Fruit fly (Drosophila melanogaster) whole organism, prepupa: ENCODE measurements around the gene Ptip.

ENCODE experiments used
- CG11294 ChIP-seq: fragments of 200-800 bp; sonication (Bioruptor generic); IDR thresholded peaks from 2 replicates; pipeline ENCODE4 v1.3.6; 2022; ENCODE audit warnings: missing biosample characterization, missing genetic modification characterization
- CG11762 ChIP-seq: fragments of 200-800 bp; sonication (Bioruptor generic); optimal IDR thresholded peaks from 3 replicates; lab custom pipeline; 2016; ENCODE audit warnings: missing biosample characterization, missing genetic modification characterization; ENCODE audit not compliant: insufficient read depth
- CG15336 ChIP-seq: fragments of 200-800 bp; sonication (Bioruptor generic); IDR thresholded peaks from 2 replicates; pipeline ENCODE4 v1.3.6; 2022; ENCODE audit warnings: missing biosample characterization, missing genetic modification characterization
- CG34406 ChIP-seq: fragments of 200-800 bp; sonication (Bioruptor generic); optimal IDR thresholded peaks from 3 replicates; lab custom pipeline; 2016; ENCODE audit warnings: missing biosample characterization, missing genetic modification characterization
- CG6792 ChIP-seq: fragments of 200-800 bp; sonication (Bioruptor generic); optimal IDR thresholded peaks from 3 replicates; lab custom pipeline; 2016; ENCODE audit warnings: missing biosample characterization, missing genetic modification characterization
- Gug ChIP-seq: fragments of 200-800 bp; sonication (Bioruptor generic); IDR thresholded peaks from 2 replicates; pipeline ENCODE4 v1.3.6; 2022; ENCODE audit warnings: missing biosample characterization, missing genetic modification characterization
- Lpt ChIP-seq: fragments of 200-800 bp; sonication (Bioruptor generic); optimal IDR thresholded peaks from 3 replicates; lab custom pipeline; 2016; ENCODE audit warnings: missing biosample characterization, missing genetic modification characterization
- Smox ChIP-seq: fragments of 200-800 bp; sonication (Bioruptor generic); optimal IDR thresholded peaks from 3 replicates; lab custom pipeline; 2016; ENCODE audit warnings: missing biosample characterization, missing genetic modification characterization
- Sox102F ChIP-seq: fragments of 200-800 bp; sonication (Bioruptor generic); optimal IDR thresholded peaks from 2 replicates; lab custom pipeline; 2016; ENCODE audit warnings: missing biosample characterization, mild to moderate bottlenecking, missing genetic modification characterization
- eg ChIP-seq: fragments of 200-800 bp; sonication (Bioruptor generic); IDR thresholded peaks from 3 replicates; pipeline ENCODE4 v1.3.6; 2022; ENCODE audit warnings: missing biosample characterization, missing genetic modification characterization
- pdm3 ChIP-seq: fragments of 200-800 bp; sonication (Bioruptor generic); optimal IDR thresholded peaks from 3 replicates; lab custom pipeline; 2016; ENCODE audit warnings: missing biosample characterization, missing genetic modification characterization
- topi ChIP-seq: fragments of 200-800 bp; sonication (Bioruptor generic); optimal IDR thresholded peaks from 3 replicates; lab custom pipeline; 2016; ENCODE audit warnings: missing biosample characterization, missing genetic modification characterization

- TF ChIP-seq CG11294 (GFP tag; lab: Robert Waterston, UW) (no peak; the same call in 1 of the 2 replicates), Smox (GFP tag; lab: Kevin White, UChicago) (no peak), CG34406 (GFP tag; lab: Kevin White, UChicago) (peak; percentile 14), eg (GFP tag; lab: Robert Waterston, UW) (no peak), Gug (GFP tag; lab: Robert Waterston, UW) (no peak), CG11762 (GFP tag; lab: Kevin White, UChicago) (peak; percentile 17), pdm3 (no peak), Sox102F (GFP tag; lab: Kevin White, UChicago) (peak; percentile 8), Lpt (GFP tag; lab: Kevin White, UChicago) (no peak), CG6792 (GFP tag; lab: Kevin White, UChicago) (no peak), topi (no peak), CG15336 (no peak; the same call in 1 of the 2 replicates)
Measured at dm6 chr3L:14031171-14032126, 2.5 kb upstream of the Ptip start, which contains the start of the genes CG6650 and endos.
